Worm (Caenorhabditis elegans): ENCODE results near the gene C09E7.8.

- no peak for TF ChIP-seq hmbx-1 (tag; optimal IDR thresholded peaks at IDR 0.05)
- no peak for TF ChIP-seq sea-1 (GFP tag; conservative IDR thresholded peaks at IDR 0.05)
- no peak for TF ChIP-seq hmg-4 (GFP tag; optimal IDR thresholded peaks at IDR 0.05)
- TF ChIP-seq ama-1 (optimal IDR thresholded peaks at IDR 0.05) = no peak
- no peak for TF ChIP-seq ceh-36 (tag; optimal IDR thresholded peaks at IDR 0.05)
- TF ChIP-seq aly-1 (tag; optimal IDR thresholded peaks at IDR 0.05) = no peak
- TF ChIP-seq flt-1 (GFP tag; IDR thresholded peaks at IDR 0.05) = no peak
- TF ChIP-seq F13C5.2 (tag; optimal IDR thresholded peaks at IDR 0.05) = no peak
These were observed 43.7 kb downstream of the C09E7.8 start, which contains the start of gene acr-5 for ce11 chrIII:6514673-6515072.

Data from whole organism, early embryonic.